Worm (Caenorhabditis elegans): ENCODE results near the gene C34D4.3.

- no peak for TF ChIP-seq rnt-1 (tag; optimal IDR thresholded peaks at IDR 0.05)
- TF ChIP-seq K02D7.2 (tag; optimal IDR thresholded peaks at IDR 0.05) = no peak
- TF ChIP-seq hlh-13 (GFP tag; optimal IDR thresholded peaks at IDR 0.05) = no peak
- TF ChIP-seq ceh-31 (tag; optimal IDR thresholded peaks at IDR 0.05) = no peak
- TF ChIP-seq ama-1 (optimal IDR thresholded peaks at IDR 0.05) = no peak
- TF ChIP-seq pros-1 (tag; optimal IDR thresholded peaks at IDR 0.05) = no peak
- TF ChIP-seq T23F11.4 (GFP tag; optimal IDR thresholded peaks at IDR 0.05) = no peak
- TF ChIP-seq tbx-2 (tag; optimal IDR thresholded peaks at IDR 0.05) = no peak
Measured at ce11 chrIV:7111354-7111753, 42.1 kb upstream of the C34D4.3 start, which contains the start of the genes ZC477.7 and ssq-3.

Data from whole organism, late embryonic.